Fruit fly (Drosophila melanogaster) whole organism, adult: ENCODE data around the gene Max.

Experiments
- CG1620 ChIP-seq: fragments of 200-800 bp; sonication (Bioruptor generic); optimal IDR thresholded peaks from 2 replicates; lab custom pipeline; 2016; ENCODE audit warnings: missing biosample characterization, missing genetic modification characterization
- Clk ChIP-seq: fragments of 200-800 bp; sonication (Bioruptor generic); optimal IDR thresholded peaks from 2 replicates; lab custom pipeline; 2017; ENCODE audit warnings: missing biosample characterization, missing genetic modification characterization
- Hr96 ChIP-seq: fragments of 200-800 bp; sonication (Bioruptor generic); optimal IDR thresholded peaks from 2 replicates; lab custom pipeline; 2016; ENCODE audit warnings: missing biosample characterization, missing genetic modification characterization
- cic ChIP-seq: fragments of 200-800 bp; sonication (Bioruptor generic); optimal IDR thresholded peaks from 2 replicates; lab custom pipeline; 2017; ENCODE audit warnings: missing biosample characterization, mild to moderate bottlenecking, missing genetic modification characterization, moderate library complexity
- kay ChIP-seq: fragments of 200-800 bp; sonication (Bioruptor generic); peaks from one replicate; lab custom pipeline; 2016; ENCODE audit warnings: missing biosample characterization, missing genetic modification characterization, borderline replicate concordance
- ovo ChIP-seq: fragments of 200-800 bp; sonication (Bioruptor generic); optimal IDR thresholded peaks from 2 replicates; lab custom pipeline; 2016; ENCODE audit warnings: missing biosample characterization, missing genetic modification characterization
- pad ChIP-seq: fragments of 200-800 bp; sonication (Bioruptor generic); optimal IDR thresholded peaks from 3 replicates; lab custom pipeline; 2017; ENCODE audit warnings: missing biosample characterization, missing genetic modification characterization, mild to moderate bottlenecking, moderate library complexity, missing genetic modification reagents
- tj ChIP-seq: fragments of 200-800 bp; sonication (Bioruptor generic); optimal IDR thresholded peaks from 3 replicates; lab custom pipeline; 2017; ENCODE audit warnings: missing biosample characterization, mild to moderate bottlenecking, missing genetic modification characterization, moderate library complexity

DNA sequence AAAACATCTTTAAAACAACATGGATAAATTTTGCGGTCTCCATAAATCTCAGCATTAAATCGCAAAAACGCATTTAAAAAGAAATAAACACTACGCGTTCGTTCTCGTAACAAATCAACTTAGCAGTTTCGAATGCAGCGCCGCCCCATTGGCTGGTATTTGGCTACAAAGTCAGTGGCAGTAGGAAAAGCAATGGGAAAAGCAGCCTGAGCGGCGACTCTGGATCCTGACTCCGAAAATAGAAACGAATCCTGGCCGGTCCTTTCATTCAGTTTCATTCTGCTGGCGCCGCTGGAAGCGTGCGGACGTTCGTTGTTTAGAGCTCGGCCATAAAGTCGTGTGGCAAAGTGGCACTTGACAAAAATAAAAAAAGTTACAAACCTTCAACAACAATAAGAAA is 11.5 kb upstream of the Max start, which contains the start of gene CG14086:
- TF ChIP-seq ovo (GFP tag; lab: Kevin White, UChicago) (no peak), Hr96 (no peak), CG1620 (no peak), cic (GFP tag; lab: Kevin White, UChicago) (no peak), Clk (no peak), kay (no peak), tj (GFP tag; lab: Kevin White, UChicago) (no peak), pad (GFP tag; lab: Kevin White, UChicago) (no peak)
